Worm (Caenorhabditis elegans) whole organism, early embryonic: ENCODE measurements around the gene srg-3.

Experiments used
- B0310.2 ChIP-seq: sonication (generic microtip); optimal IDR thresholded peaks from 2 replicates; lab custom pipeline; 2016; ENCODE audit warnings: mild to moderate bottlenecking, missing genetic modification characterization, missing compliant biosample characterization
- F13C5.2 ChIP-seq: sonication (generic microtip); optimal IDR thresholded peaks from 2 replicates; lab custom pipeline; 2017; ENCODE audit warnings: mild to moderate bottlenecking, missing genetic modification characterization, inconsistent platforms, missing compliant biosample characterization
- ama-1 ChIP-seq: fragments of 150-350 bp; optimal IDR thresholded peaks from 2 replicates; lab custom pipeline; 2014
- ceh-13 ChIP-seq: fragments of 200-800 bp; sonication (Bioruptor generic); optimal IDR thresholded peaks from 2 replicates; lab custom pipeline; 2018; ENCODE audit warnings: mild to moderate bottlenecking, missing genetic modification characterization, missing compliant biosample characterization
- ceh-36 ChIP-seq: sonication (generic microtip); optimal IDR thresholded peaks from 2 replicates; lab custom pipeline; 2016; ENCODE audit warnings: missing genetic modification characterization, inconsistent platforms, missing compliant biosample characterization
- flt-1 ChIP-seq: fragments of 200-800 bp; sonication (Bioruptor generic); IDR thresholded peaks from 2 replicates; pipeline ENCODE4 v1.3.6; 2022; ENCODE audit warnings: missing genetic modification characterization, missing compliant biosample characterization
- hmbx-1 ChIP-seq: sonication (generic microtip); optimal IDR thresholded peaks from 2 replicates; lab custom pipeline; 2016; ENCODE audit warnings: mild to moderate bottlenecking, missing genetic modification characterization, missing compliant biosample characterization
- scrt-1 ChIP-seq: fragments of 200-800 bp; sonication (Bioruptor generic); IDR thresholded peaks from 2 replicates; pipeline ENCODE4 v1.3.6; 2022; ENCODE audit warnings: missing genetic modification characterization, missing compliant biosample characterization

- TF ChIP-seq F13C5.2 (tag; lab: Kevin White, UChicago): no peak
- TF ChIP-seq ama-1: no peak
- no peak for TF ChIP-seq hmbx-1 (tag; lab: Kevin White, UChicago)
- TF ChIP-seq flt-1 (GFP tag; lab: Robert Waterston, UW): no peak
- no peak for TF ChIP-seq scrt-1
- TF ChIP-seq ceh-36 (tag; lab: Kevin White, UChicago): no peak
- TF ChIP-seq ceh-13 (GFP tag; lab: Kevin White, UChicago): no peak
- no peak for TF ChIP-seq B0310.2 (tag; lab: Kevin White, UChicago)
Observed at ce11 chrIII:6258262-6258661, 11.9 kb downstream of the srg-3 start, which contains the start of gene srg-1.
